Worm (Caenorhabditis elegans) whole organism, L4 larva: ENCODE results near the gene T20F7.1.

Source experiments
- Y105C5A.15 ChIP-seq: fragments of 200-800 bp; sonication (Bioruptor generic); IDR thresholded peaks from 2 replicates; pipeline ENCODE4 v1.3.6; 2022; ENCODE audit warnings: missing genetic modification characterization, missing compliant biosample characterization
- fkh-10 ChIP-seq: fragments of 150-350 bp; optimal IDR thresholded peaks from 2 replicates; lab custom pipeline; 2014; ENCODE audit warnings: missing biosample characterization, missing genetic modification reagents, missing genetic modification characterization
- hlh-30 ChIP-seq: sonication (generic microtip); optimal IDR thresholded peaks from 2 replicates; lab custom pipeline; 2017; ENCODE audit warnings: antibody characterized with exemption, mild to moderate bottlenecking, missing genetic modification characterization, missing compliant biosample characterization; ENCODE audit not compliant: insufficient read depth
- lin-13 ChIP-seq: fragments of 150-350 bp; optimal IDR thresholded peaks from 2 replicates; lab custom pipeline; 2014; ENCODE audit warnings: missing biosample characterization, missing genetic modification reagents, missing genetic modification characterization
- nhr-11 ChIP-seq: fragments of 150-350 bp; optimal IDR thresholded peaks from 2 replicates; lab custom pipeline; 2014; ENCODE audit warnings: missing biosample characterization, missing genetic modification characterization
- nhr-28 ChIP-seq: fragments of 150-350 bp; optimal IDR thresholded peaks from 2 replicates; lab custom pipeline; 2014; ENCODE audit warnings: missing biosample characterization, missing genetic modification characterization
- php-3 ChIP-seq: fragments of 200-800 bp; sonication (Bioruptor generic); IDR thresholded peaks from 2 replicates; pipeline ENCODE4 v1.3.6; 2022; ENCODE audit warnings: missing genetic modification reagents, missing genetic modification characterization, missing compliant biosample characterization
- pqm-1 ChIP-seq: sonication (generic microtip); optimal IDR thresholded peaks from 2 replicates; lab custom pipeline; 2017; ENCODE audit warnings: missing biosample characterization, missing genetic modification characterization
- saeg-2 ChIP-seq: fragments of 200-800 bp; sonication (Bioruptor generic); IDR thresholded peaks from 2 replicates; pipeline ENCODE4 v1.3.6; 2022; ENCODE audit warnings: missing genetic modification reagents, missing genetic modification characterization, missing compliant biosample characterization

DNA sequence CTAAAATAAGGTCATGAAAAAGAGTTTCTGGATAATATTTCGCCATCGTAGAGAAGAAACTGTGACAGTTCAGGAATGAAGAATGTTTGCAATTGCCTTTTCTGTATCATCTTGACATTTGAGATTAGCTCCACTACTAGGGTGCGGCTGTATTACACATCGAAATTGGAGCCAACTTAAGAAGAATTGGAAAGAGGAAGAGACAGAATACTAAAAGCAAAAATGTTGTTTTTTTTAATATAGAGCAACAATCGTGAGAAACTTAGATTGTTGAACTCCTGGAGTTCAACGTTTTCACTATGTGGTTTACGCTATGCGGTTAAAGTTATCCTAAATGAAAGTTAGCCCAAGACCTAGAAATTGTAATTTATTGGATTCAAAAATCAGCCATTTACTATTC, 7.7 kb downstream of the T20F7.1 start, which contains the start of gene acs-9:
- no peak for TF ChIP-seq php-3
- no peak for TF ChIP-seq hlh-30 (tag; lab: Kevin White, UChicago)
- TF ChIP-seq pqm-1, result no peak
- TF ChIP-seq fkh-10 (GFP tag; lab: Kevin White, UChicago), result no peak
- no peak for TF ChIP-seq lin-13
- TF ChIP-seq nhr-11, result no peak
- no peak for TF ChIP-seq nhr-28 (tag; lab: Kevin White, UChicago)
- no peak for TF ChIP-seq saeg-2 (GFP tag; lab: Robert Waterston, UW)
- no peak for TF ChIP-seq Y105C5A.15
